Worm (Caenorhabditis elegans) whole organism, early embryonic: ENCODE results near the gene mrg-1.

ENCODE experiments used
- F13C5.2 ChIP-seq: sonication (generic microtip); optimal IDR thresholded peaks from 2 replicates; lab custom pipeline; 2017; ENCODE audit warnings: mild to moderate bottlenecking, missing genetic modification characterization, inconsistent platforms, missing compliant biosample characterization
- ama-1 ChIP-seq: fragments of 150-350 bp; optimal IDR thresholded peaks from 2 replicates; lab custom pipeline; 2014
- ceh-13 ChIP-seq: fragments of 200-800 bp; sonication (Bioruptor generic); optimal IDR thresholded peaks from 2 replicates; lab custom pipeline; 2018; ENCODE audit warnings: mild to moderate bottlenecking, missing genetic modification characterization, missing compliant biosample characterization
- ceh-36 ChIP-seq: sonication (generic microtip); optimal IDR thresholded peaks from 2 replicates; lab custom pipeline; 2016; ENCODE audit warnings: missing genetic modification characterization, inconsistent platforms, missing compliant biosample characterization
- flt-1 ChIP-seq: fragments of 200-800 bp; sonication (Bioruptor generic); IDR thresholded peaks from 2 replicates; pipeline ENCODE4 v1.3.6; 2022; ENCODE audit warnings: missing genetic modification characterization, missing compliant biosample characterization
- hmg-4 ChIP-seq: fragments of 200-800 bp; sonication (Bioruptor generic); optimal IDR thresholded peaks from 2 replicates; lab custom pipeline; 2018; ENCODE audit warnings: mild to moderate bottlenecking, missing genetic modification characterization, missing compliant biosample characterization
- pes-1 ChIP-seq: fragments of 200-800 bp; sonication (Bioruptor generic); IDR thresholded peaks from 2 replicates; pipeline ENCODE4 v1.3.6; 2022; ENCODE audit warnings: missing genetic modification reagents, missing genetic modification characterization, missing compliant biosample characterization
- tbx-37 ChIP-seq: fragments of 200-800 bp; sonication (Bioruptor generic); conservative IDR thresholded peaks from 2 replicates; pipeline ENCODE4 v1.3.6; 2022; ENCODE audit warnings: missing genetic modification reagents, missing genetic modification characterization, missing compliant biosample characterization
- tra-4 ChIP-seq: sonication (generic microtip); optimal IDR thresholded peaks from 2 replicates; lab custom pipeline; 2017; ENCODE audit warnings: missing genetic modification characterization, missing compliant biosample characterization

DNA sequence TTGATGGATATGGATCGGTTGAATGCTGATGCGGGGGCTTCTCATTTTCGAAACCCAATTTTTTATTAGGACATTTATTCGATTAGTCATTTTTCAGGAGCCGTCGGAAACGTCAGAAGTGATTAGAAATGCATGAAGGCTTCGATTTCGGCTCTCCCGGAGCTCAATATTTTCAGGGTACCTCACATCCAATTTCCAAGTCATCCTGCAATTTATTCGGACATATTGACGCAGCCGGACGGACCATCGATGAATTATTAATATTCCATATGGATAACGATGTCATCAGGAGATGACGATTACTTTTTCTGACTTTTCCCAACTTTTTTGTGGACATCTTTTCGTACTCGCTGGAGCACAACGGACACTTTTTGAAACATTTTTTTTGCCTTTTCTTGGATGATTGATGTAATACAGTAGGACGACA lies 32.2 kb upstream of the mrg-1 start:
- TF ChIP-seq pes-1 (GFP tag; lab: Robert Waterston, UW) (no peak), ama-1 (lab: Kevin White, UChicago) (no peak), F13C5.2 (tag; lab: Kevin White, UChicago) (no peak), tra-4 (tag; lab: Kevin White, UChicago) (no peak), ceh-36 (tag; lab: Kevin White, UChicago) (no peak), flt-1 (no peak), tbx-37 (GFP tag; lab: Robert Waterston, UW) (no peak), ceh-13 (no peak), hmg-4 (GFP tag; lab: Kevin White, UChicago) (no peak)
